Fruit fly (Drosophila melanogaster): ENCODE data around the gene CG9630.

The CG9630 gene

DNA sequence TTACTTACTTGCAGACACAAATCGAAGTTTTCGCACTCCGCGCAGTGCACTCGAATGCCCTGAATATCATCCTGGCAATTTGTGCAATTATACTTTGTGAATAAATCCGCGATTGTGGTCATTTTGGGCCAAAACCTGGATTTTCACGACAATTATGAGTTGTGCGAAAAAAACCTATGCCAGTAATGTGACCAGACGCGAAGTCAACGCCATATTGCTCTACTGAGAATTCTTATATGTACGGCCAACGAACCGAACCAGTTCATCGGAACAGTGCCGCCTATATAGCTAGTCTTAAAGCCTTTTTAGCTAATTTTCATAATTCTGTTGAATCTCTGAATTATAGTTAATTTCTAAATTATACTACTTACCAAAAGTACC lies 29.4 kb downstream of the CG9630 start, which contains the start of gene Ada2b:
Gene Ada2b, minus strand, starts transcription at position 214 of the 381 bp plus-strand sequence.
- peak; percentile 35 for TF ChIP-seq EcR (GFP tag; optimal IDR thresholded peaks at IDR 0.05)
- no peak for TF ChIP-seq CG17806 (tag; optimal IDR thresholded peaks at IDR 0.05)
- peak; percentile 41 for TF ChIP-seq D1 (tag; optimal IDR thresholded peaks at IDR 0.05)

DNA sequence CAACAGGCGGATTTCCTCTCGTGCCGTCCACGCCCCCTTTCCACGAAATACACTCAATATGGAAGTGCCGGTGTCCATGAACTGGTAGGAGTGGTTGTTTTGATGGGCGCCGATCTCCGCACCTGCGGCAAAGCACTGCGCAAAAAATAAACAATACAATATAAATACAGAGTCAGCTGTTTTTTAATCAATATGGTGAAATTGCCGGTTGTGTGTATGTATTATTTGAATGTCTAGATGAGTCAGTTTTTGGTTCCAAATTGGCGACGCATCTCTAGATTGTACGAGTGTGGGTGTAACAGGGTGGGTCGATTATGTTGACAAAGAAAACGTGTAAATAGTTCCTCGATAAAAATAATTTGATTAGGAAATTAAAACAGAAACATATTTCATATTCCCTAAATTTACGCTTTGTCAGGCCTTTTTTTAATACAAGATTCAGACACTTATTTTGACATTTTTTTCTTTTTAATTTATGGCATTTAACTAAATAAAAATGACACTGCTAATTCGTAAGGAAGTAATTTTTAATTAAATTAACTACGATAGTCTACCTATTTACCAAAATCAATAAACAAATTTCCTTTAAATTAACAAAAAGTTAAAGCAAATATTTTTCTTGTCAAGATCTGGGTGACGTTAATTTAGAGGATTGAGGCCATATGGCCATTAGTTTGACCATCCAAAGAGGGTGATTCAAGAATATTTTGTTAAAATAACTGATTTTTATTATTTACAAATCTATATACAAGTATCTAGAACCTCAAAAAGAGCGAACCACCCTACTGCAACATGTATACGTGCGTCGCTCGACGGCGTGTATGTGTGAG lies 30.0 kb downstream of the CG9630 start:
- TF ChIP-seq rn (GFP tag; IDR thresholded peaks at IDR 0.05) (peak; percentile 26), CG4496 (GFP tag; IDR thresholded peaks at IDR 0.05) (peak; percentile 69), D1 (tag; optimal IDR thresholded peaks at IDR 0.05) (peak; percentile 51), Snoo (tag; optimal IDR thresholded peaks at IDR 0.05) (peak; percentile 89), Pif1B (GFP tag; optimal IDR thresholded peaks at IDR 0.05) (peak; percentile 83), CG8159 (tag; optimal IDR thresholded peaks at IDR 0.05) (peak; percentile 92), CG17806 (tag; optimal IDR thresholded peaks at IDR 0.05) (peak; percentile 82), fd96Ca (GFP tag; IDR thresholded peaks at IDR 0.05) (peak; percentile 70), CG13204 (GFP tag; optimal IDR thresholded peaks at IDR 0.05) (no peak), CG10348 (GFP tag; IDR thresholded peaks at IDR 0.05) (no peak), Pif1A (GFP tag; optimal IDR thresholded peaks at IDR 0.05) (peak; percentile 84), Ets98B (GFP tag; IDR thresholded peaks at IDR 0.05) (peak; percentile 80), CG9948 (tag; optimal IDR thresholded peaks at IDR 0.05) (peak; percentile 83), CG15710 (tag; optimal IDR thresholded peaks at IDR 0.05) (peak; percentile 87), CG32121 (GFP tag; IDR thresholded peaks at IDR 0.05) (peak; percentile 76), CG12605 (GFP tag; IDR thresholded peaks at IDR 0.05) (no peak), EcR (GFP tag; optimal IDR thresholded peaks at IDR 0.05) (peak; percentile 55), CG34367 (tag; optimal IDR thresholded peaks at IDR 0.05) (peak; percentile 69), CG8301 (tag; optimal IDR thresholded peaks at IDR 0.05) (peak; percentile 87), gl (tag; optimal IDR thresholded peaks at IDR 0.05) (peak; percentile 54), CG14655 (GFP tag; optimal IDR thresholded peaks at IDR 0.05) (peak; percentile 93)

DNA sequence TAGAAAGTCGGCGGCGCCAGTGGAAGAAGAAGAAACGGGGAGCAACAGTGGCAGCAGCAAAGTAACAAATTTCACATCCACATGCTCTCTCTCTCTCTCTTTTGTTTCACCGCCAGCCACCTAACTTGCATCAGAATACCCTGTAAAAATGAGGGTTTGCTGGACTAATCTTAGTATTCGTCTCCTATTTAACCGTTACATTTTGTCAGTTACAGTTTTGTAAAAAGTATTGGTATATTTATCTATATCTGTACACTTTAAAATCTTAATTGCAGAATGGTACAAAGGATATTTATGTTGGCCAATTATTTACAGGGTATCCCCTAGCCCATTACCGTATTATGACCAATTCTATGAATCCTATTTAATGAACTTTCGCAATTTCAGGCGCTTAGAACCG lies 35.8 kb downstream of the CG9630 start:
- TF ChIP-seq Ets98B (GFP tag; IDR thresholded peaks at IDR 0.05) (peak; percentile 85), rn (GFP tag; IDR thresholded peaks at IDR 0.05) (no peak), EcR (GFP tag; optimal IDR thresholded peaks at IDR 0.05) (no peak), CG32121 (GFP tag; IDR thresholded peaks at IDR 0.05) (peak; percentile 84), D1 (tag; optimal IDR thresholded peaks at IDR 0.05) (no peak), CG4496 (GFP tag; IDR thresholded peaks at IDR 0.05) (peak; percentile 54; the same call in 2 of the 3 replicates), Snoo (tag; optimal IDR thresholded peaks at IDR 0.05) (no peak), CG8159 (tag; optimal IDR thresholded peaks at IDR 0.05) (peak; percentile 26), CG13204 (GFP tag; optimal IDR thresholded peaks at IDR 0.05) (no peak), CG14655 (GFP tag; optimal IDR thresholded peaks at IDR 0.05) (no peak), CG17806 (tag; optimal IDR thresholded peaks at IDR 0.05) (peak; percentile 38), CG9948 (tag; optimal IDR thresholded peaks at IDR 0.05) (peak; percentile 54), CG8301 (tag; optimal IDR thresholded peaks at IDR 0.05) (peak; percentile 61), CG15710 (tag; optimal IDR thresholded peaks at IDR 0.05) (peak; percentile 24), Pif1B (GFP tag; optimal IDR thresholded peaks at IDR 0.05) (no peak), CG34367 (tag; optimal IDR thresholded peaks at IDR 0.05) (no peak), gl (tag; optimal IDR thresholded peaks at IDR 0.05) (no peak), fd96Ca (GFP tag; IDR thresholded peaks at IDR 0.05) (0 out of 3 replicates have a peak, but pooled peaks have one; percentile 16), CG10348 (GFP tag; IDR thresholded peaks at IDR 0.05) (no peak), CG12605 (GFP tag; IDR thresholded peaks at IDR 0.05) (peak; percentile 55; the same call in 1 of the 2 replicates), Pif1A (GFP tag; optimal IDR thresholded peaks at IDR 0.05) (no peak)

DNA sequence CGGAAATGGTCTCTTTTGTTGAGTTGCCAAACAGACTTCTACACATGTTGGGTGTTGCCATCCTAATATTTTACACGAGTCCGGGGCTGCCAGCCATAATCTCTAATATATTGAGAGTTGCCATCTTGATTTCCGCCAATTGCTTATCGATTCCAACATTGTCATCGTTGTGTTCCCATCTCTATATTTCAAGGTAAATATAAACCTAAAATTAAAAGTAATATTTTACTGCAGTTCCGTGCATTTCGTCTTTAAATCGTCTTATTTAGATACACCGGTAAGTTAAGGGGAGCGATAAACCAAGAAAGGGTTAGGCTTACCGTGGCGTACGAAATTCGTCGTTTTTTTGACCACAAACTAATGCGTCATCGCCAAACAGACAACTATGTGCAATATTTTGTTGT lies 36.3 kb downstream of the CG9630 start, which contains the start of gene PolI:
Gene PolI, plus strand, starts transcription at position 138 of the 404 bp plus-strand sequence.
- TF ChIP-seq fd96Ca (GFP tag; IDR thresholded peaks at IDR 0.05) (no peak), CG4496 (GFP tag; IDR thresholded peaks at IDR 0.05) (no peak), gl (tag; optimal IDR thresholded peaks at IDR 0.05) (no peak), CG14655 (GFP tag; optimal IDR thresholded peaks at IDR 0.05) (no peak), CG8159 (tag; optimal IDR thresholded peaks at IDR 0.05) (no peak), Ets98B (GFP tag; IDR thresholded peaks at IDR 0.05) (no peak), CG10348 (GFP tag; IDR thresholded peaks at IDR 0.05) (no peak)

DNA sequence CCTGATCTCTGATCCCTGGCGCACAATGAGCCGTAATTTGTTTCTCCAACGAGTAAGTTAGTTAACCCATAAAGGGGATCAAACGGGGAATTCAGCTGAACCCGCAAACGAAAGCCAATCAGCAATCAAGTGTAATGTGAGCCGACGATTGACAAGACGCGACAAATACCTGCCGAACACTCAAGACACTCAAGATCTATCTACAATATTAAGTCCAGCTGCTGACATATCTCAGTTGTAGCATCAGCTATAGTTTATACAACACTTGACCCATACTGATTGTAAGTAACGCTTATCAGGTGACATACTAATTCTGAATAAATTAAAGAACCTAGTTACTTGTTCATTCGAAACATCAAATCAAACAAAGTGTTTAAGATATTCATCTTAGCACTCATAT lies 42.4 kb downstream of the CG9630 start:
- no peak for TF ChIP-seq CG14655 (GFP tag; optimal IDR thresholded peaks at IDR 0.05)

DNA sequence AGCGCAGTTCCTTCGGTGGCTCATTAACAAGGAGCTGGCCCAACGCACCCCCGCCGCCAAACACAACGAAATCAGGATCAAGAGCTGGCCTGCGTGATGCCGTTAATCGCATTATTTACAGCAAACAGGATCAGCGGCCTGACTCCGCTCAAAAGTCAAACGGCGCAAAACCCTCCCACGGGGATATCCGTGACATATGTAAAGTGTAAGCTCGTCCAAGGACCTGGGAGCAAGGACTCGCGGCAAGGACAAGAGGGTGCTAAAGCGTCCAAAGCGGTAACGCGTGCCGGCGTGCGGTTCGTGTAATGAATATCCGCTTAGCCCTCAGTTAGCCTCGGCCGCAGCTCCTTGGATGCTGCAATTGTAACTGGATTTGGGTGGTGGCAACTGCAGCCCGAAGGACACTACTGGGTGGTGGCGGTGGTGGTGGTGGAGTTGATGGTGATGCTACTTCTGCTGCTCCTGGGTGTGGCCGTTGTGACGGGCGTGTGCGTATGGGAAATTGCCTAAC lies 44.2 kb downstream of the CG9630 start:
- TF ChIP-seq CG17806 (tag; optimal IDR thresholded peaks at IDR 0.05): no peak
- TF ChIP-seq Ets98B (GFP tag; IDR thresholded peaks at IDR 0.05): no peak
- TF ChIP-seq Pif1A (GFP tag; optimal IDR thresholded peaks at IDR 0.05): no peak
- no peak for TF ChIP-seq CG9948 (tag; optimal IDR thresholded peaks at IDR 0.05)
- TF ChIP-seq gl (tag; optimal IDR thresholded peaks at IDR 0.05): no peak
- no peak for TF ChIP-seq fd96Ca (GFP tag; IDR thresholded peaks at IDR 0.05)
- no peak for TF ChIP-seq CG13204 (GFP tag; optimal IDR thresholded peaks at IDR 0.05)
- no peak for TF ChIP-seq rn (GFP tag; IDR thresholded peaks at IDR 0.05)
- TF ChIP-seq CG4496 (GFP tag; IDR thresholded peaks at IDR 0.05): no peak
- no peak for TF ChIP-seq CG8301 (tag; optimal IDR thresholded peaks at IDR 0.05)
- no peak for TF ChIP-seq CG14655 (GFP tag; optimal IDR thresholded peaks at IDR 0.05)
- TF ChIP-seq CG15710 (tag; optimal IDR thresholded peaks at IDR 0.05): no peak
- no peak for TF ChIP-seq CG34367 (tag; optimal IDR thresholded peaks at IDR 0.05)
- TF ChIP-seq CG8159 (tag; optimal IDR thresholded peaks at IDR 0.05): no peak
- no peak for TF ChIP-seq CG12605 (GFP tag; IDR thresholded peaks at IDR 0.05)
- no peak for TF ChIP-seq Pif1B (GFP tag; optimal IDR thresholded peaks at IDR 0.05)
- no peak for TF ChIP-seq EcR (GFP tag; optimal IDR thresholded peaks at IDR 0.05)
- TF ChIP-seq CG10348 (GFP tag; IDR thresholded peaks at IDR 0.05): no peak
